Worm (Caenorhabditis elegans): ENCODE measurements around the gene tag-30.

ce11 chrIV:11803044-11803443, 51.9 kb downstream of the tag-30 start, which contains the start of gene H01G02.4:
- TF ChIP-seq F13C5.2 (tag; optimal IDR thresholded peaks at IDR 0.05) (no peak), ama-1 (optimal IDR thresholded peaks at IDR 0.05) (no peak)

All from whole organism, early embryonic.